Fruit fly (Drosophila melanogaster): ENCODE measurements around the gene CG3407.
A peak's percentile ranks its signal among the peaks of the same experiment; 100 is the strongest.

CG3407 gene

DNA sequence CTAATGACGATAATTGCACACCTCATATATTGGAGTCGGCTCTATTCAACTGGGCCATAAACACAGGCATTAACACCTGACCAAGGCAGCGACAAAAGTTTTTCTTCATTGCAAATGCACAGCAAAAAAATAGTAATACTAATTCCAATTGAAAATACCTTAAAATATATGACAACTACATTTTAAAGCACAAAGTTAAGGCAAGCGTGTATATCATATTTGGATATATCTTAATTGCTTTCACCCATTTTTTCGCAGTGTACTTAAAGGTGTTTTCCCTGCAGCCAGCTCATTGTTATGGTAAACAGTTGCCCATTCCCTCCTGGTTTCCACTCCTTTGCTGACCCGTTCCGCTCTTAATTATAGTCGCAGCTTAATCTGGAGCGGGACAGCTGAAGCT, 27.8 kb upstream of the CG3407 start (continued):
- TF ChIP-seq CG33213 (GFP tag; optimal IDR thresholded peaks at IDR 0.05) (peak; percentile 7), H2.0 (GFP tag; IDR thresholded peaks at IDR 0.05) (no peak), Nf-YC (tag; optimal IDR thresholded peaks at IDR 0.05) (no peak), zf30C (GFP tag; optimal IDR thresholded peaks at IDR 0.05) (no peak), nau (GFP tag; optimal IDR thresholded peaks at IDR 0.05) (no peak), CG12104 (GFP tag; optimal IDR thresholded peaks at IDR 0.05) (no peak), Chrac-16 (GFP tag; optimal IDR thresholded peaks at IDR 0.05) (no peak), NC2β (GFP tag; optimal IDR thresholded peaks at IDR 0.05) (no peak), slou (GFP tag; optimal IDR thresholded peaks at IDR 0.05) (no peak), pfk (GFP tag; optimal IDR thresholded peaks at IDR 0.05) (no peak), CG1832 (GFP tag; optimal IDR thresholded peaks at IDR 0.05) (no peak), CG2199 (GFP tag; IDR thresholded peaks at IDR 0.05) (0 out of 3 replicates have a peak, but pooled peaks have one; percentile 34), CG17361 (GFP tag; IDR thresholded peaks at IDR 0.05) (peak; percentile 43; the same call in 2 of the 3 replicates), CG11695 (GFP tag; IDR thresholded peaks at IDR 0.05) (no peak), trh (GFP tag; optimal IDR thresholded peaks at IDR 0.05) (no peak), bab2 (GFP tag; optimal IDR thresholded peaks at IDR 0.05) (no peak), CG5953 (GFP tag; IDR thresholded peaks at IDR 0.05) (no peak), Dip3 (GFP tag; optimal IDR thresholded peaks at IDR 0.05) (no peak), CHES-1-like (GFP tag; optimal IDR thresholded peaks at IDR 0.05) (no peak), dan (GFP tag; IDR thresholded peaks at IDR 0.05) (no peak), p53 (GFP tag; optimal IDR thresholded peaks at IDR 0.05) (no peak), CG8281 (tag; optimal IDR thresholded peaks at IDR 0.05) (no peak), Elba2 (GFP tag; optimal IDR thresholded peaks at IDR 0.05) (no peak), pita (GFP tag; optimal IDR thresholded peaks at IDR 0.05) (no peak), Stat92E (GFP tag; optimal IDR thresholded peaks at IDR 0.05) (no peak), Dip2 (GFP tag; IDR thresholded peaks at IDR 0.05) (no peak), CG14441 (GFP tag; IDR thresholded peaks at IDR 0.05) (no peak), knrl (GFP tag; IDR thresholded peaks at IDR 0.05; ENCODE audit: partially characterized antibody) (no peak), lilli (GFP tag; optimal IDR thresholded peaks at IDR 0.05) (peak; percentile 5), Rx (GFP tag; IDR thresholded peaks at IDR 0.05) (peak; percentile 30; the same call in 1 of the 2 replicates), H15 (GFP tag; IDR thresholded peaks at IDR 0.05) (no peak), CG7372 (GFP tag; IDR thresholded peaks at IDR 0.05) (no peak), Hr39 (optimal IDR thresholded peaks at IDR 0.05) (no peak), run (tag; optimal IDR thresholded peaks at IDR 0.05) (no peak), CG4730 (GFP tag; IDR thresholded peaks at IDR 0.05) (0 out of 2 replicates have a peak, but pooled peaks have one; percentile 35), Lim3 (GFP tag; IDR thresholded peaks at IDR 0.05) (no peak), Oaz (GFP tag; IDR thresholded peaks at IDR 0.05) (no peak), CG14710 (tag; optimal IDR thresholded peaks at IDR 0.05) (peak; percentile 45), salm (tag; optimal IDR thresholded peaks at IDR 0.05) (no peak), CG13287 (GFP tag; IDR thresholded peaks at IDR 0.05; ENCODE audit: partially characterized antibody) (no peak), slbo (GFP tag; IDR thresholded peaks at IDR 0.05) (no peak), chinmo (GFP tag; IDR thresholded peaks at IDR 0.05; ENCODE audit: partially characterized antibody) (no peak), Aef1 (GFP tag; IDR thresholded peaks at IDR 0.05) (no peak), luna (GFP tag; optimal IDR thresholded peaks at IDR 0.05) (no peak), CG17359 (tag; optimal IDR thresholded peaks at IDR 0.05) (no peak), CG10147 (GFP tag; optimal IDR thresholded peaks at IDR 0.05) (no peak), gt (GFP tag; IDR thresholded peaks at IDR 0.05) (no peak), Dp (GFP tag; optimal IDR thresholded peaks at IDR 0.05) (no peak), ash1 (GFP tag; optimal IDR thresholded peaks at IDR 0.05) (no peak), Dll (GFP tag; IDR thresholded peaks at IDR 0.05; ENCODE audit: partially characterized antibody) (no peak), pb (GFP tag; optimal IDR thresholded peaks at IDR 0.05) (no peak), CTCF (GFP tag; optimal IDR thresholded peaks at IDR 0.05) (no peak), scrt (GFP tag; optimal IDR thresholded peaks at IDR 0.05) (no peak)

Measured in whole organism, embryonic.